Fruit fly (Drosophila melanogaster) whole organism, embryonic: ENCODE results near the gene CG46312.

Experiments used
- Blimp-1 ChIP-seq: fragments of 200-800 bp; sonication (Bioruptor generic); optimal IDR thresholded peaks from 3 replicates; lab custom pipeline; 2018; ENCODE audit warnings: missing biosample characterization, missing genetic modification characterization, mild to moderate bottlenecking, moderate library complexity, missing genetic modification reagents
- CG13894 ChIP-seq: fragments of 200-800 bp; sonication (Bioruptor generic); optimal IDR thresholded peaks from 3 replicates; lab custom pipeline; 2018; ENCODE audit warnings: missing biosample characterization, mild to moderate bottlenecking, missing genetic modification characterization, moderate library complexity
- CG15269 ChIP-seq: fragments of 200-800 bp; sonication (Bioruptor generic); optimal IDR thresholded peaks from 2 replicates; lab custom pipeline; 2018; ENCODE audit warnings: missing biosample characterization, mild to moderate bottlenecking, missing genetic modification characterization, moderate library complexity
- CG15479 ChIP-seq: fragments of 200-800 bp; sonication (Bioruptor generic); optimal IDR thresholded peaks from 3 replicates; lab custom pipeline; 2019; ENCODE audit warnings: missing biosample characterization, mild to moderate bottlenecking, missing genetic modification characterization, moderate library complexity
- CG1603 ChIP-seq: fragments of 200-800 bp; sonication (Bioruptor generic); optimal IDR thresholded peaks from 2 replicates; lab custom pipeline; 2019; ENCODE audit warnings: missing biosample characterization, mild to moderate bottlenecking, missing genetic modification characterization, moderate library complexity
- CG17829 ChIP-seq: fragments of 200-800 bp; optimal IDR thresholded peaks from 2 replicates; lab custom pipeline; 2019; ENCODE audit warnings: missing biosample characterization, mild to moderate bottlenecking, missing genetic modification characterization, moderate library complexity
- CG18011 ChIP-seq: fragments of 200-800 bp; sonication (Bioruptor generic); optimal IDR thresholded peaks from 2 replicates; lab custom pipeline; 2017; ENCODE audit warnings: missing biosample characterization, missing genetic modification characterization, mild to moderate bottlenecking, moderate library complexity, missing genotype
- CG31365 ChIP-seq: fragments of 200-800 bp; sonication (Bioruptor generic); optimal IDR thresholded peaks from 2 replicates; lab custom pipeline; 2018; ENCODE audit warnings: missing biosample characterization, mild to moderate bottlenecking, missing genetic modification characterization
- CG32532 ChIP-seq: fragments of 200-800 bp; sonication (Bioruptor generic); IDR thresholded peaks from 2 replicates; pipeline ENCODE4 v1.3.6; 2022; ENCODE audit warnings: missing biosample characterization, missing genetic modification characterization
- CG32772 ChIP-seq: fragments of 200-800 bp; sonication (Bioruptor generic); IDR thresholded peaks from 2 replicates; pipeline ENCODE4 v1.3.6; 2022; ENCODE audit warnings: missing biosample characterization, missing genetic modification characterization
- CG33557 ChIP-seq: fragments of 200-800 bp; sonication (Bioruptor generic); optimal IDR thresholded peaks from 2 replicates; lab custom pipeline; 2019; ENCODE audit warnings: missing biosample characterization, mild to moderate bottlenecking, missing genetic modification characterization, moderate library complexity
- CG4707 ChIP-seq: fragments of 200-800 bp; sonication (Bioruptor generic); optimal IDR thresholded peaks from 2 replicates; lab custom pipeline; 2018; ENCODE audit warnings: missing biosample characterization, mild to moderate bottlenecking, missing genetic modification characterization, moderate library complexity
- CG5245 ChIP-seq: fragments of 200-800 bp; sonication (Bioruptor generic); optimal IDR thresholded peaks from 3 replicates; lab custom pipeline; 2016; ENCODE audit warnings: missing biosample characterization, missing genetic modification characterization
- CG6683 ChIP-seq: fragments of 200-800 bp; sonication (Bioruptor generic); optimal IDR thresholded peaks from 2 replicates; lab custom pipeline; 2017; ENCODE audit warnings: missing biosample characterization, mild to moderate bottlenecking, missing genetic modification characterization, missing genetic modification reagents
- CG7786 ChIP-seq: fragments of 200-800 bp; sonication (Bioruptor generic); optimal IDR thresholded peaks from 2 replicates; lab custom pipeline; 2016; ENCODE audit warnings: missing biosample characterization, missing genetic modification characterization
- CG7839 ChIP-seq: fragments of 200-800 bp; sonication (Bioruptor generic); optimal IDR thresholded peaks from 3 replicates; lab custom pipeline; 2018; ENCODE audit warnings: missing biosample characterization, mild to moderate bottlenecking, missing genetic modification characterization, moderate library complexity
- Dad ChIP-seq: fragments of 200-800 bp; sonication (Bioruptor generic); optimal IDR thresholded peaks from 3 replicates; lab custom pipeline; 2016; ENCODE audit warnings: missing biosample characterization, missing genetic modification characterization
- Deaf1 ChIP-seq: fragments of 200-800 bp; optimal IDR thresholded peaks from 3 replicates; lab custom pipeline; 2019; ENCODE audit warnings: missing biosample characterization, mild to moderate bottlenecking, missing genetic modification characterization, moderate library complexity
- Ets65A ChIP-seq: fragments of 200-800 bp; sonication (Bioruptor generic); peaks from one replicate; lab custom pipeline; 2016; ENCODE audit warnings: missing biosample characterization, missing genetic modification characterization
- HmgD ChIP-seq: fragments of 200-800 bp; sonication (Bioruptor generic); optimal IDR thresholded peaks from 3 replicates; lab custom pipeline; 2016; ENCODE audit warnings: missing biosample characterization, missing genetic modification characterization
- MBD-R2 ChIP-seq: fragments of 200-800 bp; sonication (Bioruptor generic); IDR thresholded peaks from 2 replicates; pipeline ENCODE4 v1.3.6; 2022; ENCODE audit warnings: missing biosample characterization, missing genetic modification characterization
- Max ChIP-seq: fragments of 200-800 bp; sonication (Bioruptor generic); optimal IDR thresholded peaks from 2 replicates; lab custom pipeline; 2016; ENCODE audit warnings: missing biosample characterization, mild to moderate bottlenecking, missing genetic modification characterization
- Myb ChIP-seq: fragments of 200-800 bp; sonication (Bioruptor generic); optimal IDR thresholded peaks from 2 replicates; lab custom pipeline; 2016; ENCODE audit warnings: missing biosample characterization, missing genetic modification characterization
- Nf-YA ChIP-seq: fragments of 200-800 bp; sonication (Bioruptor generic); IDR thresholded peaks from 2 replicates; pipeline ENCODE4 v1.3.6; 2022; ENCODE audit warnings: missing biosample characterization, missing genetic modification characterization
- Opbp ChIP-seq: fragments of 200-800 bp; sonication (Bioruptor generic); IDR thresholded peaks from 3 replicates; pipeline ENCODE4 v1.3.6; 2022; ENCODE audit warnings: missing biosample characterization, missing genetic modification characterization; ENCODE audit not compliant: partially characterized antibody
- Trl ChIP-seq, 3 experiments: fragments of >200 bp in 2 of 3; fragments of 200-800 bp in 1 of 3; sonication (Bioruptor generic) in 1 of 3; optimal IDR thresholded peaks; 2 replicates in 1 of 3; 3 replicates in 2 of 3; lab custom pipeline; 2016 to 2017; ENCODE audit warnings: missing biosample characterization in 1 of 3, missing genetic modification characterization in 1 of 3
- ab ChIP-seq: fragments of 200-800 bp; sonication (Bioruptor generic); optimal IDR thresholded peaks from 2 replicates; lab custom pipeline; 2016; ENCODE audit warnings: missing biosample characterization, missing genetic modification characterization
- abd-A ChIP-seq: fragments of 200-800 bp; sonication (Bioruptor generic); optimal IDR thresholded peaks from 3 replicates; lab custom pipeline; 2019; ENCODE audit warnings: missing biosample characterization, mild to moderate bottlenecking, missing genetic modification characterization, moderate library complexity
- amos ChIP-seq: fragments of 200-800 bp; sonication (Bioruptor generic); IDR thresholded peaks from 2 replicates; pipeline ENCODE4 v1.3.6; 2022; ENCODE audit warnings: missing biosample characterization, missing genetic modification characterization; ENCODE audit not compliant: partially characterized antibody
- ap ChIP-seq: fragments of 200-800 bp; sonication (Bioruptor generic); IDR thresholded peaks from 2 replicates; pipeline ENCODE4 v1.3.6; 2022; ENCODE audit warnings: missing biosample characterization, missing genetic modification characterization
- bab2 ChIP-seq: fragments of 200-800 bp; sonication (Bioruptor generic); optimal IDR thresholded peaks from 2 replicates; lab custom pipeline; 2016; ENCODE audit warnings: missing biosample characterization, missing genetic modification characterization
- chm ChIP-seq: fragments of 200-800 bp; sonication (Bioruptor generic); IDR thresholded peaks from 2 replicates; pipeline ENCODE4 v1.3.6; 2022; ENCODE audit warnings: missing biosample characterization, missing genetic modification characterization
- ewg ChIP-seq: fragments of 200-800 bp; sonication (Bioruptor generic); optimal IDR thresholded peaks from 3 replicates; lab custom pipeline; 2017; ENCODE audit warnings: mild to moderate bottlenecking, missing biosample characterization, missing genetic modification reagents, missing genetic modification characterization
- jing ChIP-seq: fragments of 200-800 bp; sonication (Bioruptor generic); optimal IDR thresholded peaks from 2 replicates; lab custom pipeline; 2018; ENCODE audit warnings: missing biosample characterization, mild to moderate bottlenecking, missing genetic modification characterization
- kah ChIP-seq: fragments of 200-800 bp; sonication (Bioruptor generic); optimal IDR thresholded peaks from 2 replicates; lab custom pipeline; 2018; ENCODE audit warnings: missing biosample characterization, mild to moderate bottlenecking, missing genetic modification characterization
- knrl ChIP-seq: fragments of 200-800 bp; sonication (Bioruptor generic); IDR thresholded peaks from 3 replicates; pipeline ENCODE4 v1.3.6; 2022; ENCODE audit warnings: missing biosample characterization, missing genetic modification characterization; ENCODE audit not compliant: partially characterized antibody
- lab ChIP-seq: fragments of 200-800 bp; sonication (Bioruptor generic); optimal IDR thresholded peaks from 3 replicates; lab custom pipeline; 2017; ENCODE audit warnings: missing biosample characterization, missing genetic modification characterization, mild to moderate bottlenecking, moderate library complexity, missing genetic modification reagents
- lola ChIP-seq, 3 experiments: fragments of >200 bp in 2 of 3; fragments of 200-800 bp in 1 of 3; sonication (Bioruptor generic) in 1 of 3; optimal IDR thresholded peaks; 2 replicates each; lab custom pipeline; 2017 to 2019; ENCODE audit warnings: missing biosample characterization in 3 of 3, missing genetic modification characterization in 3 of 3, mild to moderate bottlenecking in 1 of 3, moderate library complexity in 1 of 3
- nmo ChIP-seq: fragments of 200-800 bp; sonication (Bioruptor generic); optimal IDR thresholded peaks from 2 replicates; lab custom pipeline; 2018; ENCODE audit warnings: missing biosample characterization, mild to moderate bottlenecking, missing genetic modification characterization, moderate library complexity
- pho ChIP-seq: fragments of 200-800 bp; sonication (Bioruptor generic); optimal IDR thresholded peaks from 2 replicates; lab custom pipeline; 2016; ENCODE audit warnings: missing biosample characterization, missing genetic modification characterization
- tin ChIP-seq: fragments of 200-800 bp; sonication (Bioruptor generic); optimal IDR thresholded peaks from 3 replicates; lab custom pipeline; 2016; ENCODE audit warnings: missing biosample characterization, missing genetic modification characterization
- tio ChIP-seq: fragments of 200-800 bp; sonication (Bioruptor generic); optimal IDR thresholded peaks from 2 replicates; lab custom pipeline; 2017; ENCODE audit warnings: missing biosample characterization, missing genetic modification characterization, inconsistent platforms
- twi ChIP-seq: fragments of 200-800 bp; optimal IDR thresholded peaks from 2 replicates; lab custom pipeline; 2019; ENCODE audit warnings: missing biosample characterization, mild to moderate bottlenecking, missing genetic modification characterization, moderate library complexity
- unpg ChIP-seq: fragments of 200-800 bp; sonication (Bioruptor generic); optimal IDR thresholded peaks from 3 replicates; lab custom pipeline; 2018; ENCODE audit warnings: missing biosample characterization, mild to moderate bottlenecking, missing genetic modification characterization, moderate library complexity
- zf30C ChIP-seq: fragments of 200-800 bp; sonication (Bioruptor generic); optimal IDR thresholded peaks from 3 replicates; lab custom pipeline; 2018; ENCODE audit warnings: missing biosample characterization, mild to moderate bottlenecking, missing genetic modification characterization

The CG46312 gene

dm6 chrX:15976568-15976967 lies 15.2 kb downstream of the CG46312 start, which contains the start of gene CG42766:
CG42766 (plus strand) TSS chrX:15976868.
- TF ChIP-seq Opbp (GFP tag; lab: Robert Waterston, UW), result no peak
- no peak for TF ChIP-seq jing

- TF ChIP-seq lola (GFP tag; optimal IDR thresholded peaks at IDR 0.05; lab: Kevin White, UChicago) (no peak), Blimp-1 (no peak), tin (GFP tag; lab: Kevin White, UChicago) (no peak), CG17829 (tag; lab: Kevin White, UChicago) (no peak), Myb (GFP tag; lab: Kevin White, UChicago) (no peak), CG7786 (GFP tag; lab: Kevin White, UChicago) (no peak), amos (GFP tag; lab: Robert Waterston, UW) (no peak), CG4707 (GFP tag; lab: Kevin White, UChicago) (no peak), CG5245 (no peak), zf30C (GFP tag; lab: Kevin White, UChicago) (no peak), nmo (no peak), Dad (GFP tag; lab: Kevin White, UChicago) (no peak), CG7839 (tag; lab: Kevin White, UChicago) (no peak), Max (GFP tag; lab: Kevin White, UChicago) (no peak), kah (no peak)
Observed at dm6 chrX:15974125-15974524, 17.6 kb downstream of the CG46312 start, which contains the start of gene Or13a. Or13a (plus strand) TSS chrX:15974425.

dm6 chrX:15973157-15973774 lies 18.5 kb downstream of the CG46312 start, which contains the start of gene mmd:
mmd (minus strand) TSS chrX:15973159.
- no peak for TF ChIP-seq HmgD (GFP tag; lab: Kevin White, UChicago)
- TF ChIP-seq twi, result no peak
- TF ChIP-seq ap (GFP tag; lab: Robert Waterston, UW), result no peak
- TF ChIP-seq CG33557, result no peak
- peak; percentile 54 for TF ChIP-seq abd-A
- TF ChIP-seq CG31365 (tag; lab: Kevin White, UChicago), result no peak
- no peak for TF ChIP-seq MBD-R2 (GFP tag; lab: Robert Waterston, UW)
- peak; percentile 89 for TF ChIP-seq Deaf1 (tag; lab: Kevin White, UChicago)
- TF ChIP-seq ewg (GFP tag; lab: Kevin White, UChicago), result peak; percentile 56
- TF ChIP-seq Nf-YA, result no peak
- TF ChIP-seq CG1603 (tag; lab: Kevin White, UChicago), result no peak
- TF ChIP-seq Ets65A (GFP tag; lab: Kevin White, UChicago), result peak; percentile 68
- TF ChIP-seq CG13894 (tag; lab: Kevin White, UChicago), result peak; percentile 95
- no peak for TF ChIP-seq ab (GFP tag; lab: Kevin White, UChicago)
- no peak for TF ChIP-seq bab2 (GFP tag; lab: Kevin White, UChicago)
- no peak for TF ChIP-seq lab (GFP tag; lab: Kevin White, UChicago)
- no peak for TF ChIP-seq CG15479 (GFP tag; lab: Kevin White, UChicago)
- TF ChIP-seq Trl (optimal IDR thresholded peaks at IDR 0.05; lab: Kevin White, UChicago), result peak; percentile 21 to 44
- no peak for TF ChIP-seq Trl (GFP tag; optimal IDR thresholded peaks at IDR 0.05; lab: Kevin White, UChicago)
- no peak for TF ChIP-seq pho (GFP tag; lab: Kevin White, UChicago)
- no peak for TF ChIP-seq unpg
- no peak for TF ChIP-seq CG6683 (GFP tag; lab: Kevin White, UChicago)
- TF ChIP-seq knrl, result no peak
- TF ChIP-seq tio (GFP tag; lab: Kevin White, UChicago), result no peak
- no peak for TF ChIP-seq CG15269
- TF ChIP-seq chm, result no peak
- no peak for TF ChIP-seq CG18011
- TF ChIP-seq CG32532 (GFP tag; lab: Robert Waterston, UW), result 0 out of 2 replicates have a peak, but pooled peaks have one; percentile 20
- TF ChIP-seq CG32772 (GFP tag; lab: Robert Waterston, UW), result no peak
